Worm (Caenorhabditis elegans) whole organism, L1 larva: Measurements from ENCODE around the gene Y57G7A.6.

Source experiments
- C04F5.9 ChIP-seq: sonication (generic microtip); optimal IDR thresholded peaks from 2 replicates; lab custom pipeline; 2016; ENCODE audit warnings: missing genetic modification characterization, missing compliant biosample characterization
- Y116A8C.19 ChIP-seq: sonication (generic microtip); optimal IDR thresholded peaks from 2 replicates; lab custom pipeline; 2016; ENCODE audit warnings: missing compliant biosample characterization, missing genetic modification characterization, borderline replicate concordance
- alr-1 ChIP-seq: fragments of 200-800 bp; sonication (Bioruptor generic); optimal IDR thresholded peaks from 2 replicates; lab custom pipeline; 2018; ENCODE audit warnings: borderline replicate concordance, mild to moderate bottlenecking, missing genetic modification characterization, missing compliant biosample characterization
- aly-2 ChIP-seq: fragments of 150-350 bp; optimal IDR thresholded peaks from 2 replicates; lab custom pipeline; 2014; ENCODE audit warnings: missing biosample characterization, missing genetic modification characterization
- blmp-1 ChIP-seq: fragments of 150-350 bp; optimal IDR thresholded peaks from 2 replicates; lab custom pipeline; 2014; ENCODE audit warnings: missing biosample characterization, missing genetic modification characterization
- ceh-88 ChIP-seq: fragments of 200-800 bp; sonication (Bioruptor generic); IDR thresholded peaks from 2 replicates; pipeline ENCODE4 v1.3.6; 2022; ENCODE audit warnings: missing genetic modification characterization, missing compliant biosample characterization
- dsc-1 ChIP-seq: sonication (generic microtip); optimal IDR thresholded peaks from 2 replicates; lab custom pipeline; 2016; ENCODE audit warnings: mild to moderate bottlenecking, missing genetic modification characterization, missing compliant biosample characterization
- efl-1 ChIP-seq, 4 experiments: fragments of 150-350 bp; optimal IDR thresholded peaks in 3 of 4; peaks in 1 of 4; 1 replicate in 1 of 4; 2 replicates in 3 of 4; lab custom pipeline; 2014; ENCODE audit warnings: missing biosample characterization in 2 of 4, missing genetic modification characterization in 2 of 4, missing genetic modification reagents in 2 of 4
- efl-3 ChIP-seq: fragments of 200-800 bp; sonication (Bioruptor generic); optimal IDR thresholded peaks from 2 replicates; lab custom pipeline; 2018; ENCODE audit warnings: mild to moderate bottlenecking, missing genetic modification characterization, missing compliant biosample characterization
- elt-2 ChIP-seq: sonication (generic microtip); optimal IDR thresholded peaks from 2 replicates; lab custom pipeline; 2016; ENCODE audit warnings: missing genetic modification characterization, mild to moderate bottlenecking, inconsistent platforms, missing compliant biosample characterization, missing genetic modification reagents
- elt-3 ChIP-seq, 6 experiments: fragments of 150-350 bp in 1 of 6; sonication (generic microtip); optimal IDR thresholded peaks; 2 replicates each; lab custom pipeline; 2017 to 2018; ENCODE audit warnings: missing biosample characterization in 6 of 6, missing genetic modification characterization in 6 of 6, inconsistent platforms in 1 of 6
- ets-5 ChIP-seq: fragments of 200-800 bp; sonication (Bioruptor generic); IDR thresholded peaks from 2 replicates; pipeline ENCODE4 v1.3.6; 2022; ENCODE audit warnings: missing genetic modification characterization, missing compliant biosample characterization
- fkh-10 ChIP-seq: sonication (generic microtip); optimal IDR thresholded peaks from 2 replicates; lab custom pipeline; 2017; ENCODE audit warnings: missing biosample characterization, missing genetic modification reagents, missing genetic modification characterization
- fkh-8 ChIP-seq: sonication (generic microtip); optimal IDR thresholded peaks from 2 replicates; lab custom pipeline; 2016; ENCODE audit warnings: mild to moderate bottlenecking, missing genetic modification characterization, missing compliant biosample characterization
- fos-1 ChIP-seq: fragments of 150-350 bp; optimal IDR thresholded peaks from 2 replicates; lab custom pipeline; 2014; ENCODE audit warnings: missing biosample characterization, missing genetic modification characterization
- isw-1 ChIP-seq: fragments of 200-800 bp; sonication (Bioruptor generic); IDR thresholded peaks from 2 replicates; pipeline ENCODE4 v1.3.6; 2022; ENCODE audit warnings: missing genetic modification characterization, missing compliant biosample characterization
- jun-1 ChIP-seq: fragments of 150-350 bp; optimal IDR thresholded peaks from 2 replicates; lab custom pipeline; 2014; ENCODE audit warnings: missing biosample characterization, missing genetic modification reagents, missing genetic modification characterization
- lin-13 ChIP-seq: fragments of 150-350 bp; optimal IDR thresholded peaks from 2 replicates; lab custom pipeline; 2014; ENCODE audit warnings: missing biosample characterization, missing genetic modification reagents, missing genetic modification characterization
- lin-14 ChIP-seq: fragments of 200-800 bp; sonication (Bioruptor generic); optimal IDR thresholded peaks from 2 replicates; lab custom pipeline; 2018; ENCODE audit warnings: mild to moderate bottlenecking, missing genetic modification characterization, moderate library complexity, missing compliant biosample characterization
- lin-35 ChIP-seq, 2 experiments: fragments of 150-350 bp; optimal IDR thresholded peaks; 2 replicates each; lab custom pipeline; 2014; ENCODE audit warnings: missing biosample characterization in 2 of 2, missing genetic modification characterization in 2 of 2, missing genetic modification reagents in 2 of 2
- lir-3 ChIP-seq: sonication (generic microtip); optimal IDR thresholded peaks from 2 replicates; lab custom pipeline; 2016; ENCODE audit warnings: mild to moderate bottlenecking, missing genetic modification characterization, moderate library complexity, missing compliant biosample characterization; ENCODE audit not compliant: poor library complexity
- lsy-2 ChIP-seq, 2 experiments: fragments of 150-350 bp; optimal IDR thresholded peaks; 2 replicates each; lab custom pipeline; 2014; ENCODE audit warnings: missing biosample characterization in 2 of 2, missing genetic modification characterization in 2 of 2
- mep-1 ChIP-seq: fragments of 150-350 bp; optimal IDR thresholded peaks from 2 replicates; lab custom pipeline; 2014; ENCODE audit warnings: missing biosample characterization, missing genetic modification characterization
- nhr-11 ChIP-seq: fragments of 150-350 bp; optimal IDR thresholded peaks from 2 replicates; lab custom pipeline; 2014; ENCODE audit warnings: missing biosample characterization, missing genetic modification characterization
- nhr-19 ChIP-seq: fragments of 200-800 bp; sonication (Bioruptor generic); conservative IDR thresholded peaks from 2 replicates; pipeline ENCODE4 v1.3.6; 2022; ENCODE audit warnings: missing genetic modification characterization, missing compliant biosample characterization
- nhr-237 ChIP-seq: fragments of 150-350 bp; optimal IDR thresholded peaks from 2 replicates; lab custom pipeline; 2014; ENCODE audit warnings: missing biosample characterization, missing genetic modification characterization
- nhr-28 ChIP-seq: fragments of 150-350 bp; optimal IDR thresholded peaks from 2 replicates; lab custom pipeline; 2014; ENCODE audit warnings: missing biosample characterization, missing genetic modification characterization
- nhr-47 ChIP-seq: sonication (generic microtip); optimal IDR thresholded peaks from 2 replicates; lab custom pipeline; 2016; ENCODE audit warnings: mild to moderate bottlenecking, missing genetic modification characterization, moderate library complexity, missing compliant biosample characterization
- nhr-71 ChIP-seq: sonication (generic microtip); optimal IDR thresholded peaks from 2 replicates; lab custom pipeline; 2016; ENCODE audit warnings: mild to moderate bottlenecking, missing genetic modification characterization, moderate library complexity, missing compliant biosample characterization
- nhr-76 ChIP-seq: sonication (generic microtip); optimal IDR thresholded peaks from 2 replicates; lab custom pipeline; 2017; ENCODE audit warnings: missing biosample characterization, missing genetic modification characterization
- nhr-77 ChIP-seq: fragments of 150-350 bp; optimal IDR thresholded peaks from 2 replicates; lab custom pipeline; 2014; ENCODE audit warnings: missing biosample characterization, missing genetic modification characterization
- nhr-90 ChIP-seq: sonication (generic microtip); optimal IDR thresholded peaks from 2 replicates; lab custom pipeline; 2016; ENCODE audit warnings: mild to moderate bottlenecking, missing genetic modification characterization, missing compliant biosample characterization; ENCODE audit not compliant: poor library complexity
- pag-3 ChIP-seq: sonication (generic microtip); optimal IDR thresholded peaks from 2 replicates; lab custom pipeline; 2017; ENCODE audit warnings: missing genetic modification characterization, mild to moderate bottlenecking, missing compliant biosample characterization, antibody characterized with exemption, borderline replicate concordance; ENCODE audit not compliant: insufficient read depth
- pax-3 ChIP-seq: fragments of 200-800 bp; sonication (Bioruptor generic); optimal IDR thresholded peaks from 2 replicates; lab custom pipeline; 2018; ENCODE audit warnings: mild to moderate bottlenecking, missing genetic modification characterization, moderate library complexity, missing compliant biosample characterization
- rnt-1 ChIP-seq: sonication (generic microtip); optimal IDR thresholded peaks from 2 replicates; lab custom pipeline; 2016; ENCODE audit warnings: mild to moderate bottlenecking, missing genetic modification characterization, moderate library complexity, missing compliant biosample characterization
- skn-1 ChIP-seq: fragments of 150-350 bp; optimal IDR thresholded peaks from 2 replicates; lab custom pipeline; 2014; ENCODE audit warnings: missing biosample characterization, missing genetic modification characterization
- snpc-4 ChIP-seq: fragments of 150-350 bp; optimal IDR thresholded peaks from 2 replicates; lab custom pipeline; 2014; ENCODE audit warnings: missing biosample characterization, missing genetic modification characterization
- sptf-1 ChIP-seq: fragments of 150-350 bp; optimal IDR thresholded peaks from 2 replicates; lab custom pipeline; 2014; ENCODE audit warnings: missing biosample characterization, missing genetic modification characterization
- sup-37 ChIP-seq: fragments of 200-800 bp; sonication (Bioruptor generic); optimal IDR thresholded peaks from 2 replicates; lab custom pipeline; 2018; ENCODE audit warnings: mild to moderate bottlenecking, missing genetic modification characterization, missing compliant biosample characterization
- unc-30 ChIP-seq: sonication (generic microtip); optimal IDR thresholded peaks from 2 replicates; lab custom pipeline; 2017; ENCODE audit warnings: missing biosample characterization, missing genetic modification characterization
- vab-15 ChIP-seq: sonication (generic microtip); optimal IDR thresholded peaks from 2 replicates; lab custom pipeline; 2017; ENCODE audit warnings: missing genotype, mild to moderate bottlenecking, missing genetic modification characterization, missing compliant biosample characterization
- xbp-1 ChIP-seq: sonication (generic microtip); optimal IDR thresholded peaks from 2 replicates; lab custom pipeline; 2016; ENCODE audit warnings: missing genetic modification characterization, missing compliant biosample characterization
- ztf-4 ChIP-seq: fragments of 150-350 bp; optimal IDR thresholded peaks from 2 replicates; lab custom pipeline; 2014; ENCODE audit warnings: missing biosample characterization, missing genetic modification characterization

The Y57G7A.6 gene

DNA sequence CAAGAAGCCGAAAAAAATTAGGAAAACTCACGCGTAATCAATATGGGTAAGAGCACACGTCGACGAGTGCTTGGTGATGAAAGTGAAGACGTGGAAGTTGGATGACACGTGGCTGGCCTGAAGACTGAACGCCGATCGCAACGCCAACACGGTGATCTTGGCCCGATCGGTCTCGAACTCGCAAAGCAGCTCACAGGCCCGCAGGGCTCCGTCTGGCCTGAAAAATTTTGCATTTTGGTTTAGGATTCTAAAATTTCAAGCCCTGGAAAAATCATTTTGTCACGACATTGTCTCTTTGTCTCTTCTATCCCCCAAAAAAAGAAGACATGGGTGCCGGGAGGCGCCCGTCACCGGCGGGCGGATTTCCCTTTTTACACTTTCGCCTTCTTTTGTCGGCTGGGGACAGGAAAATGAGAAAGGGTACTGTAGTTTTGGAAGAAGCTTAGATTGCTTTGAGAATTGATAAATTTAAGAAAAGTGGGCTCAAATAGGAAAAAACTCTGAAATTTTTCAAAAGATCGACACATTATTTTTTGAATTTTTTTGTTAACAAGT lies 44.2 kb downstream of the Y57G7A.6 start:
- TF ChIP-seq blmp-1, result peak; percentile 99
- TF ChIP-seq lir-3, result no peak

DNA sequence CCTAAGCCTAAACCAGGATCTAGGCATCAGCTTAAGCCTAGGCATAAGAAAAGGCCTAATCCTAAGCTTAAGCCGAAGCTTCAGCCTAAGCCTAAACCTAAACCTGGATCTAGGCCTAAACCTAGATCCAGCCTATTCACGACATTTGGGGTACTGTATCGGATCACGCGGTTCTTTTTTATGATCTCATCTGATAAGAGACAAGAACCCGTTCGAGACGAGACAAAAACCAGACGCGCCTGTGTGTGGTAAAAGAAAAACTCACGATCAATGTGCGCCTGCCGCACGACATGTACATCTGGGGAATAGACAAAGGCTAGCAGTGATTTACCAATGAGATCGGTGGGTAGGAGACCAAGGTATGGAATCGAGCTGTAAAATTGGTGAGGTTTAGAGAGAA lies 45.0 kb downstream of the Y57G7A.6 start:
- TF ChIP-seq fkh-8 (tag; lab: Kevin White, UChicago) (no peak), efl-1 (optimal IDR thresholded peaks at IDR 0.05; lab: Kevin White, UChicago) (no peak), efl-1 (GFP tag; optimal IDR thresholded peaks at IDR 0.05 in 1 of 2; lab: Kevin White, UChicago) (peak in 1 of 2 experiments; percentile 7), blmp-1 (peak; percentile 48), ets-5 (GFP tag; lab: Robert Waterston, UW) (no peak)

DNA sequence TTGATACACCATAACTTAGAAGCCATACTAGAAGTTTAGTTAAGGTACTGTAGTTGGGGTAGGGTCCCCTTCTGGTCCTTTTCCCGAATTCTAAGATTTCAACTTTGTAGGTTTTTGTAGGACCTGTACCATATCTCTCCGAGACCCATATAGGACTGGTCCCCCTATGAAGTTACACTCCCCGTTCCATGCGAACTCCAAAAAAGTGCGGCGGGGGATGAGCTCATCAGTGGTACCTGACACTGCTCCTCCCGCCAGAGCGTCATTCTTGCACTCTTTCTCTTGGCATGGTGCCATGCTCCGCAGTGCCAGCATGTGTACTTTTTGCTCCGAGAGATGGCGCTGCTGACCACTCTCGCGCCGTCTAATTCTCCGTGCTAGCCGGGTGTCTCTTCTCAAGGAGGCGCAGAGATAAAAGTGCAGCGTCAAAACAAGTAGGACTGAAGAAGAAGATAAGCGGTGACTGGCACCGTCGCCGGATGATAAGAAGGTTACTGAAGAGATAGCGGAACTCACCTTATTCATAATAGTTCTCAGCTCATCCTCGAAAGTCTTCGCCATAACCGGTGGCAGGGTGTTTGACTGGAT lies 45.9 kb downstream of the Y57G7A.6 start:
- TF ChIP-seq Y116A8C.19 (tag; lab: Kevin White, UChicago) (no peak), fkh-10 (GFP tag; lab: Kevin White, UChicago) (peak; percentile 25), lsy-2 (tag; optimal IDR thresholded peaks at IDR 0.05; lab: Kevin White, UChicago) (no peak), sptf-1 (no peak), efl-1 (optimal IDR thresholded peaks at IDR 0.05; lab: Kevin White, UChicago) (peak in 1 of 2 experiments; percentile 37), efl-1 (GFP tag; optimal IDR thresholded peaks at IDR 0.05 in 1 of 2; lab: Kevin White, UChicago) (peak in 1 of 2 experiments; percentile 40), aly-2 (tag; lab: Kevin White, UChicago) (no peak), mep-1 (tag; lab: Kevin White, UChicago) (no peak), ztf-4 (peak; percentile 17), blmp-1 (peak; percentile 22), elt-2 (peak; percentile 42), efl-3 (no peak), pag-3 (tag; lab: Kevin White, UChicago) (no peak), jun-1 (tag; lab: Kevin White, UChicago) (no peak), nhr-19 (GFP tag; lab: Robert Waterston, UW) (no peak), rnt-1 (peak; percentile 21), pax-3 (tag; lab: Kevin White, UChicago) (no peak), nhr-28 (tag; lab: Kevin White, UChicago) (no peak), lin-14 (peak; percentile 16), alr-1 (no peak), fos-1 (tag; lab: Kevin White, UChicago) (no peak), nhr-11 (no peak), C04F5.9 (no peak), unc-30 (tag; lab: Kevin White, UChicago) (no peak), xbp-1 (tag; lab: Kevin White, UChicago) (no peak), dsc-1 (tag; lab: Kevin White, UChicago) (no peak), elt-3 (tag; optimal IDR thresholded peaks at IDR 0.05; lab: Kevin White, UChicago) (peak in 1 of 6 experiments; percentile 10), sup-37 (GFP tag; lab: Kevin White, UChicago) (no peak), nhr-90 (tag; lab: Kevin White, UChicago) (no peak)

ce11 chrII:1237845-1238244 lies 47.6 kb downstream of the Y57G7A.6 start:
- TF ChIP-seq rnt-1 (no peak), ets-5 (GFP tag; lab: Robert Waterston, UW) (no peak), nhr-71 (tag; lab: Kevin White, UChicago) (peak; percentile 23), isw-1 (GFP tag; lab: Robert Waterston, UW) (no peak), lsy-2 (tag; optimal IDR thresholded peaks at IDR 0.05; lab: Kevin White, UChicago) (peak in 1 of 2 experiments; percentile 6), skn-1 (peak; percentile 46), snpc-4 (tag; lab: Kevin White, UChicago) (no peak), fkh-10 (GFP tag; lab: Kevin White, UChicago) (peak; percentile 29), fkh-8 (tag; lab: Kevin White, UChicago) (peak; percentile 28), vab-15 (tag; lab: Kevin White, UChicago) (no peak), nhr-47 (tag; lab: Kevin White, UChicago) (peak; percentile 46), nhr-90 (tag; lab: Kevin White, UChicago) (no peak), aly-2 (tag; lab: Kevin White, UChicago) (no peak), dsc-1 (tag; lab: Kevin White, UChicago) (no peak), blmp-1 (peak; percentile 54), fos-1 (tag; lab: Kevin White, UChicago) (no peak), nhr-76 (no peak), lin-35 (GFP tag; optimal IDR thresholded peaks at IDR 0.05; lab: Kevin White, UChicago) (peak in 1 of 2 experiments; percentile 27), xbp-1 (tag; lab: Kevin White, UChicago) (no peak), nhr-237 (tag; lab: Kevin White, UChicago) (no peak), ceh-88 (GFP tag; lab: Robert Waterston, UW) (no peak), nhr-77 (tag; lab: Kevin White, UChicago) (no peak), Y116A8C.19 (tag; lab: Kevin White, UChicago) (no peak), pax-3 (tag; lab: Kevin White, UChicago) (no peak), ztf-4 (no peak), lin-13 (GFP tag; lab: Kevin White, UChicago) (no peak)
